Worm (Caenorhabditis elegans) whole organism, young adult: ENCODE results near the gene fkh-2.

Experiments
- B0261.1 ChIP-seq: sonication (generic microtip); optimal IDR thresholded peaks from 2 replicates; lab custom pipeline; 2016; ENCODE audit warnings: mild to moderate bottlenecking, missing genetic modification characterization, moderate library complexity, missing compliant biosample characterization
- F39B2.1 ChIP-seq: fragments of 200-800 bp; sonication (Bioruptor generic); IDR thresholded peaks from 2 replicates; pipeline ENCODE4 v1.3.6; 2022; ENCODE audit warnings: missing genetic modification reagents, missing genetic modification characterization, missing compliant biosample characterization
- F49E8.2 ChIP-seq: sonication (generic microtip); optimal IDR thresholded peaks from 3 replicates; lab custom pipeline; 2017; ENCODE audit warnings: missing genetic modification characterization, mild to moderate bottlenecking, missing compliant biosample characterization, antibody characterized with exemption, moderate library complexity; ENCODE audit not compliant: insufficient read depth
- F55B11.4 ChIP-seq: sonication (generic microtip); optimal IDR thresholded peaks from 2 replicates; lab custom pipeline; 2016; ENCODE audit warnings: missing compliant biosample characterization, missing genetic modification characterization, borderline replicate concordance; ENCODE audit not compliant: insufficient read depth
- T07F8.4 ChIP-seq: sonication (generic microtip); optimal IDR thresholded peaks from 2 replicates; lab custom pipeline; 2016; ENCODE audit warnings: mild to moderate bottlenecking, missing genetic modification characterization, moderate library complexity, missing compliant biosample characterization
- Y53F4B.3 ChIP-seq: fragments of 200-800 bp; sonication (Bioruptor generic); IDR thresholded peaks from 2 replicates; pipeline ENCODE4 v1.3.6; 2022; ENCODE audit warnings: missing genetic modification reagents, missing genetic modification characterization, missing compliant biosample characterization
- Y53G8AR.9 ChIP-seq: fragments of 200-800 bp; sonication (Bioruptor generic); conservative IDR thresholded peaks from 2 replicates; pipeline ENCODE4 v1.3.6; 2022; ENCODE audit warnings: missing genetic modification reagents, missing genetic modification characterization, missing compliant biosample characterization
- Y56A3A.18 ChIP-seq: fragments of 200-800 bp; sonication (Bioruptor generic); IDR thresholded peaks from 2 replicates; pipeline ENCODE4 v1.3.6; 2022; ENCODE audit warnings: missing genetic modification reagents, missing genetic modification characterization, missing compliant biosample characterization
- ZK185.1 ChIP-seq: sonication (generic microtip); optimal IDR thresholded peaks from 2 replicates; lab custom pipeline; 2016; ENCODE audit warnings: mild to moderate bottlenecking, missing genetic modification characterization, missing compliant biosample characterization; ENCODE audit not compliant: poor library complexity, severe bottlenecking
- akir-1 ChIP-seq: fragments of 200-800 bp; sonication (Bioruptor generic); optimal IDR thresholded peaks from 2 replicates; lab custom pipeline; 2018; ENCODE audit warnings: mild to moderate bottlenecking, missing genetic modification characterization, moderate library complexity, missing compliant biosample characterization
- aptf-2 ChIP-seq: fragments of 200-800 bp; sonication (Bioruptor generic); conservative IDR thresholded peaks from 2 replicates; pipeline ENCODE4 v1.3.6; 2022; ENCODE audit warnings: missing genetic modification reagents, missing genetic modification characterization, missing compliant biosample characterization
- athp-1 ChIP-seq: sonication (generic microtip); optimal IDR thresholded peaks from 2 replicates; lab custom pipeline; 2017; ENCODE audit warnings: mild to moderate bottlenecking, missing genetic modification characterization, missing compliant biosample characterization
- attf-5 ChIP-seq: fragments of 200-800 bp; sonication (Bioruptor generic); optimal IDR thresholded peaks from 2 replicates; lab custom pipeline; 2018; ENCODE audit warnings: mild to moderate bottlenecking, missing genetic modification characterization, missing compliant biosample characterization
- attf-6 ChIP-seq: fragments of 200-800 bp; sonication (Bioruptor generic); IDR thresholded peaks from 2 replicates; pipeline ENCODE4 v1.3.6; 2022; ENCODE audit warnings: missing genetic modification reagents, missing genetic modification characterization, missing compliant biosample characterization
- cebp-1 ChIP-seq, 2 experiments: fragments of 200-800 bp in 1 of 2; sonication (Bioruptor generic) in 1 of 2; sonication (generic microtip) in 1 of 2; IDR thresholded peaks in 1 of 2; optimal IDR thresholded peaks in 1 of 2; 2 replicates each; pipeline versions ENCODE4 v1.3.6 to Lab custom; 2017 to 2022; ENCODE audit warnings: missing compliant biosample characterization in 2 of 2, missing genetic modification characterization in 2 of 2, mild to moderate bottlenecking in 1 of 2, missing genetic modification reagents in 1 of 2, moderate library complexity in 1 of 2
- ceh-27 ChIP-seq: fragments of 200-800 bp; sonication (Bioruptor generic); optimal IDR thresholded peaks from 2 replicates; lab custom pipeline; 2018; ENCODE audit warnings: mild to moderate bottlenecking, missing genetic modification characterization, moderate library complexity, missing compliant biosample characterization
- ceh-79 ChIP-seq: sonication (generic microtip); optimal IDR thresholded peaks from 2 replicates; lab custom pipeline; 2017; ENCODE audit warnings: mild to moderate bottlenecking, missing genetic modification characterization, missing compliant biosample characterization
- chd-7 ChIP-seq: sonication (generic microtip); optimal IDR thresholded peaks from 2 replicates; lab custom pipeline; 2016; ENCODE audit warnings: mild to moderate bottlenecking, missing genetic modification characterization, moderate library complexity, missing compliant biosample characterization
- die-1 ChIP-seq: sonication (generic microtip); optimal IDR thresholded peaks from 2 replicates; lab custom pipeline; 2016; ENCODE audit warnings: missing genotype, mild to moderate bottlenecking, missing genetic modification characterization, missing compliant biosample characterization
- egrh-3 ChIP-seq: fragments of 200-800 bp; sonication (Bioruptor generic); IDR thresholded peaks from 2 replicates; pipeline ENCODE4 v1.3.6; 2022; ENCODE audit warnings: missing genetic modification reagents, missing genetic modification characterization, missing compliant biosample characterization
- ekl-4 ChIP-seq: fragments of 200-800 bp; sonication (Bioruptor generic); IDR thresholded peaks from 2 replicates; pipeline ENCODE4 v1.3.6; 2022; ENCODE audit warnings: missing genetic modification reagents, missing genetic modification characterization, missing compliant biosample characterization
- ets-4 ChIP-seq: fragments of 200-800 bp; sonication (Bioruptor generic); optimal IDR thresholded peaks from 2 replicates; lab custom pipeline; 2018; ENCODE audit warnings: mild to moderate bottlenecking, missing genetic modification characterization, missing compliant biosample characterization
- fkh-3 ChIP-seq: sonication (generic microtip); optimal IDR thresholded peaks from 2 replicates; lab custom pipeline; 2016; ENCODE audit warnings: mild to moderate bottlenecking, missing genetic modification characterization, missing compliant biosample characterization
- him-1 ChIP-seq: sonication (generic microtip); optimal IDR thresholded peaks from 2 replicates; lab custom pipeline; 2016; ENCODE audit warnings: missing genotype, missing genetic modification reagents, missing genetic modification characterization, missing compliant biosample characterization
- hmg-20 ChIP-seq: fragments of 200-800 bp; sonication (Bioruptor generic); IDR thresholded peaks from 2 replicates; pipeline ENCODE4 v1.3.6; 2022; ENCODE audit warnings: missing genetic modification reagents, missing genetic modification characterization, missing compliant biosample characterization
- hsf-1 ChIP-seq: fragments of 200-800 bp; sonication (Bioruptor generic); IDR thresholded peaks from 2 replicates; pipeline ENCODE4 v1.3.6; 2022; ENCODE audit warnings: missing genetic modification reagents, missing genetic modification characterization, missing compliant biosample characterization
- lin-54 ChIP-seq: fragments of 200-800 bp; sonication (Bioruptor generic); optimal IDR thresholded peaks from 2 replicates; lab custom pipeline; 2018; ENCODE audit warnings: mild to moderate bottlenecking, missing genetic modification characterization, missing compliant biosample characterization
- lir-1 ChIP-seq: fragments of 200-800 bp; sonication (Bioruptor generic); conservative IDR thresholded peaks from 2 replicates; pipeline ENCODE4 v1.3.6; 2022; ENCODE audit warnings: missing genetic modification reagents, missing genetic modification characterization, missing compliant biosample characterization
- lsl-1 ChIP-seq: fragments of 200-800 bp; sonication (Bioruptor generic); optimal IDR thresholded peaks from 2 replicates; lab custom pipeline; 2018; ENCODE audit warnings: mild to moderate bottlenecking, missing genetic modification characterization, moderate library complexity, missing compliant biosample characterization
- madf-10 ChIP-seq: sonication (generic microtip); optimal IDR thresholded peaks from 2 replicates; lab custom pipeline; 2016; ENCODE audit warnings: mild to moderate bottlenecking, missing genetic modification characterization, missing compliant biosample characterization
- madf-6 ChIP-seq: fragments of 200-800 bp; sonication (Bioruptor generic); IDR thresholded peaks from 2 replicates; pipeline ENCODE4 v1.3.6; 2022; ENCODE audit warnings: missing genetic modification reagents, missing genetic modification characterization, missing compliant biosample characterization
- madf-8 ChIP-seq: fragments of 200-800 bp; sonication (Bioruptor generic); conservative IDR thresholded peaks from 2 replicates; pipeline ENCODE4 v1.3.6; 2022; ENCODE audit warnings: missing genetic modification reagents, missing genetic modification characterization, missing compliant biosample characterization
- mes-4 ChIP-seq: sonication (generic microtip); optimal IDR thresholded peaks from 2 replicates; lab custom pipeline; 2016; ENCODE audit warnings: missing genotype, missing genetic modification characterization, missing compliant biosample characterization
- mxl-1 ChIP-seq: sonication (generic microtip); optimal IDR thresholded peaks from 2 replicates; lab custom pipeline; 2016; ENCODE audit warnings: missing genetic modification characterization, missing compliant biosample characterization
- nfya-2 ChIP-seq: fragments of 200-800 bp; sonication (Bioruptor generic); IDR thresholded peaks from 2 replicates; pipeline ENCODE4 v1.3.6; 2022; ENCODE audit warnings: missing genetic modification reagents, missing genetic modification characterization, missing compliant biosample characterization
- nfyb-1 ChIP-seq: fragments of 200-800 bp; sonication (Bioruptor generic); IDR thresholded peaks from 2 replicates; pipeline ENCODE4 v1.3.6; 2022; ENCODE audit warnings: missing genetic modification reagents, missing genetic modification characterization, missing compliant biosample characterization
- nhr-120 ChIP-seq: fragments of 200-800 bp; sonication (Bioruptor generic); IDR thresholded peaks from 2 replicates; pipeline ENCODE4 v1.3.6; 2022; ENCODE audit warnings: missing genetic modification characterization, missing compliant biosample characterization
- nhr-90 ChIP-seq: sonication (generic microtip); optimal IDR thresholded peaks from 2 replicates; lab custom pipeline; 2016; ENCODE audit warnings: missing genotype, mild to moderate bottlenecking, missing genetic modification characterization, missing compliant biosample characterization
- pbrm-1 ChIP-seq: fragments of 200-800 bp; sonication (Bioruptor generic); IDR thresholded peaks from 2 replicates; pipeline ENCODE4 v1.3.6; 2022; ENCODE audit warnings: missing genetic modification reagents, missing genetic modification characterization, missing compliant biosample characterization
- sdz-38 ChIP-seq: sonication (generic microtip); optimal IDR thresholded peaks from 2 replicates; lab custom pipeline; 2016; ENCODE audit warnings: missing genotype, missing genetic modification characterization, missing compliant biosample characterization
- snpc-3.4 ChIP-seq: sonication (generic microtip); optimal IDR thresholded peaks from 2 replicates; lab custom pipeline; 2017; ENCODE audit warnings: missing genetic modification characterization, mild to moderate bottlenecking, missing compliant biosample characterization, antibody characterized with exemption, moderate library complexity, missing genotype, missing genetic modification reagents
- somi-1 ChIP-seq: fragments of 200-800 bp; sonication (Bioruptor generic); optimal IDR thresholded peaks from 2 replicates; lab custom pipeline; 2018; ENCODE audit warnings: mild to moderate bottlenecking, missing genetic modification characterization, missing compliant biosample characterization
- sptf-2 ChIP-seq: fragments of 200-800 bp; sonication (Bioruptor generic); optimal IDR thresholded peaks from 2 replicates; lab custom pipeline; 2018; ENCODE audit warnings: mild to moderate bottlenecking, missing genetic modification characterization, missing compliant biosample characterization
- tbp1 ChIP-seq: fragments of 200-800 bp; sonication (Bioruptor generic); optimal IDR thresholded peaks from 2 replicates; lab custom pipeline; 2018; ENCODE audit warnings: mild to moderate bottlenecking, missing genetic modification characterization, missing compliant biosample characterization
- zfh-2 ChIP-seq: fragments of 200-800 bp; sonication (Bioruptor generic); conservative IDR thresholded peaks from 2 replicates; pipeline ENCODE4 v1.3.6; 2022; ENCODE audit warnings: missing genetic modification reagents, missing genetic modification characterization, missing compliant biosample characterization
- ztf-22 ChIP-seq: fragments of 200-800 bp; sonication (Bioruptor generic); optimal IDR thresholded peaks from 2 replicates; lab custom pipeline; 2018; ENCODE audit warnings: mild to moderate bottlenecking, missing genetic modification characterization, moderate library complexity, missing compliant biosample characterization

Gene fkh-2

ce11 chrX:3694172-3694571 lies 48.0 kb downstream of the fkh-2 start (continued):
- no peak for TF ChIP-seq B0261.1 (tag; lab: Kevin White, UChicago)
- no peak for TF ChIP-seq mxl-1 (tag; lab: Kevin White, UChicago)
- TF ChIP-seq nfyb-1 (GFP tag; lab: Robert Waterston, UW): peak; percentile 52
- TF ChIP-seq ceh-79 (tag; lab: Kevin White, UChicago): no peak
- TF ChIP-seq mes-4 (tag; lab: Kevin White, UChicago): no peak
- peak; percentile 49 for TF ChIP-seq attf-5 (GFP tag; lab: Kevin White, UChicago)
- no peak for TF ChIP-seq hmg-20
- peak; percentile 5 for TF ChIP-seq somi-1
- TF ChIP-seq hsf-1 (GFP tag; lab: Robert Waterston, UW): no peak
- TF ChIP-seq lir-1 (GFP tag; lab: Robert Waterston, UW): peak; percentile 92
- 0 out of 2 replicates have a peak, but pooled peaks have one; percentile 30 for TF ChIP-seq ekl-4 (GFP tag; lab: Robert Waterston, UW)
- peak; percentile 15 for TF ChIP-seq athp-1
- 0 out of 2 replicates have a peak, but pooled peaks have one; percentile 52 for TF ChIP-seq aptf-2 (GFP tag; lab: Robert Waterston, UW)
- TF ChIP-seq lsl-1 (GFP tag; lab: Kevin White, UChicago): no peak
- peak; percentile 77 for TF ChIP-seq chd-7 (tag; lab: Kevin White, UChicago)
- peak; percentile 67; the same call in 1 of the 2 replicates for TF ChIP-seq zfh-2 (GFP tag; lab: Robert Waterston, UW)
- TF ChIP-seq nhr-90: no peak
- TF ChIP-seq ceh-27 (GFP tag; lab: Kevin White, UChicago): peak; percentile 60
- TF ChIP-seq F39B2.1 (GFP tag; lab: Robert Waterston, UW): no peak
- TF ChIP-seq ets-4 (GFP tag; lab: Kevin White, UChicago): no peak
- no peak for TF ChIP-seq akir-1 (GFP tag; lab: Kevin White, UChicago)
- no peak for TF ChIP-seq madf-10 (tag; lab: Kevin White, UChicago)
- peak; percentile 40 for TF ChIP-seq tbp1 (GFP tag; lab: Kevin White, UChicago)
- 0 out of 2 replicates have a peak, but pooled peaks have one; percentile 26 for TF ChIP-seq madf-6
- TF ChIP-seq ztf-22 (GFP tag; lab: Kevin White, UChicago): no peak
- no peak for TF ChIP-seq Y53G8AR.9 (GFP tag; lab: Robert Waterston, UW)
- TF ChIP-seq pbrm-1 (GFP tag; lab: Robert Waterston, UW): peak; percentile 45; the same call in 1 of the 2 replicates
- no peak for TF ChIP-seq T07F8.4 (tag; lab: Kevin White, UChicago)
- TF ChIP-seq Y56A3A.18: no peak
- TF ChIP-seq him-1 (tag; lab: Kevin White, UChicago): no peak
- TF ChIP-seq sdz-38 (tag; lab: Kevin White, UChicago): no peak
- no peak for TF ChIP-seq F55B11.4 (tag; lab: Kevin White, UChicago)
- no peak for TF ChIP-seq snpc-3.4 (tag; lab: Kevin White, UChicago)
- peak; percentile 26 for TF ChIP-seq die-1
- TF ChIP-seq fkh-3 (tag; lab: Kevin White, UChicago): no peak
- TF ChIP-seq ZK185.1 (tag; lab: Kevin White, UChicago): no peak
- peak; percentile 24; the same call in 1 of the 2 replicates for TF ChIP-seq egrh-3 (GFP tag; lab: Robert Waterston, UW)
- no peak for TF ChIP-seq attf-6 (GFP tag; lab: Robert Waterston, UW)
- 0 out of 2 replicates have a peak, but pooled peaks have one; percentile 15 for TF ChIP-seq cebp-1 (GFP tag; IDR thresholded peaks at IDR 0.05; lab: Robert Waterston, UW)
- TF ChIP-seq cebp-1 (tag; optimal IDR thresholded peaks at IDR 0.05; lab: Kevin White, UChicago): peak; percentile 64
- TF ChIP-seq F49E8.2: no peak
- TF ChIP-seq nhr-120: no peak
- TF ChIP-seq lin-54 (GFP tag; lab: Kevin White, UChicago): no peak
- no peak for TF ChIP-seq sptf-2
- no peak for TF ChIP-seq nfya-2 (GFP tag; lab: Robert Waterston, UW)
- TF ChIP-seq madf-8: no peak
- TF ChIP-seq Y53F4B.3 (GFP tag; lab: Robert Waterston, UW): no peak
